Fruit fly (Drosophila melanogaster): Measurements from ENCODE around the gene CG1316.

The CG1316 gene

DNA sequence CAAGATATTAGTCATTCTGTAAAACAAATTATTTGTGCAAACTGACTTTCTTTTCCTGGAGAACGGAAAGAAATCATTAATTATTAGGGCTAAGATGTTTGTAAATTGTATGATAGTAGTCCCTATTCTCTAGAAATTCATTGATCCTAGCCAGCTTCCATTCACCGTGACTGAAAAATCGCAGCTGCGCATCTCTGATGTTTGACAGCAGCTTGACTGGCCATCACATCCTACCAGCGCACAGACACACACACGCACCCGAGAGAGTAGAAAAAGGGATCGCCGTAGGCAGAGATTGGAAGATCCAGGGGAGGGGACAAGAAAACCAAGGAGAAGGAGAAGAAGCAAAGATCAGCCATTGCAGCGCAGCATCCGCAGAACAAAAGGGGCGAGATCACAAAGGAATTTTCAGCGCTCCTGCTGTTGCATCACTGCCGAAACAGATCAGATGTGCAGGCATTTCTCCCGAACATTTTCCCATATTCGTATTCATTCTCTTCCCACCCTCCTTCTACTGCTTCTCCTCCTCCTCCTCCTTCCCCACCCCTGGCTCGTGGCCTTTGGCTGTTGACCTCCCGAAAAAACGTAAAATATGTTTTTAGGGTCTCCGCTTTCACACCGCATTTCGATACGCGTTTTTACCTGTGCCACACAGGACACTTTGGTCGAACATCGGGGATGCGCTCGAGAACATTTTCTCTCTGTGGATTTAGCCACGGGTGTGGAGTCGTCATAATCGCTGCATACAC is 30.6 kb upstream of the CG1316 start (continued):
- TF ChIP-seq salm (tag; optimal IDR thresholded peaks at IDR 0.05) (no peak), Dll (GFP tag; IDR thresholded peaks at IDR 0.05; ENCODE audit: partially characterized antibody) (no peak), CG11695 (GFP tag; IDR thresholded peaks at IDR 0.05) (peak; percentile 49; the same call in 1 of the 3 replicates), sug (tag; optimal IDR thresholded peaks at IDR 0.05) (no peak), Xrp1 (GFP tag; IDR thresholded peaks at IDR 0.05) (no peak), al (GFP tag; IDR thresholded peaks at IDR 0.05) (no peak), nom (GFP tag; optimal IDR thresholded peaks at IDR 0.05) (no peak), Sry-β (GFP tag; optimal IDR thresholded peaks at IDR 0.05) (peak; percentile 82), Optix (GFP tag; IDR thresholded peaks at IDR 0.05) (no peak), CG8089 (GFP tag; optimal IDR thresholded peaks at IDR 0.05) (no peak), pum (GFP tag; optimal IDR thresholded peaks at IDR 0.05) (no peak), CG13424 (tag; optimal IDR thresholded peaks at IDR 0.05) (no peak), CG32772 (GFP tag; IDR thresholded peaks at IDR 0.05) (no peak), dmrt99B (tag; optimal IDR thresholded peaks at IDR 0.05) (no peak), gcm2 (GFP tag; optimal IDR thresholded peaks at IDR 0.05) (no peak), lov (optimal IDR thresholded peaks at IDR 0.05) (no peak), lov (GFP tag; IDR thresholded peaks at IDR 0.05) (no peak), pzg (GFP tag; optimal IDR thresholded peaks at IDR 0.05) (no peak), CkIIα-i1 (GFP tag; IDR thresholded peaks at IDR 0.05) (no peak), sens (GFP tag) (peak; percentile 47), CG4360 (GFP tag; IDR thresholded peaks at IDR 0.05) (peak; percentile 60), CG15696 (tag; optimal IDR thresholded peaks at IDR 0.05) (no peak), dm (GFP tag; optimal IDR thresholded peaks at IDR 0.05) (no peak), stc (GFP tag; IDR thresholded peaks at IDR 0.05) (no peak), dati (GFP tag; IDR thresholded peaks at IDR 0.05) (no peak), az2 (GFP tag; optimal IDR thresholded peaks at IDR 0.05) (no peak), D (optimal IDR thresholded peaks at IDR 0.05) (peak; percentile 98), D (GFP tag; optimal IDR thresholded peaks at IDR 0.05) (no peak), ap (GFP tag; IDR thresholded peaks at IDR 0.05) (no peak), CG2889 (GFP tag; IDR thresholded peaks at IDR 0.05) (no peak), eve (GFP tag; optimal IDR thresholded peaks at IDR 0.05) (no peak), CG17829 (tag; optimal IDR thresholded peaks at IDR 0.05) (no peak), hb (GFP tag; IDR thresholded peaks at IDR 0.05; ENCODE audit: partially characterized antibody) (no peak), CG2678 (tag; optimal IDR thresholded peaks at IDR 0.05) (no peak), chif (GFP tag; optimal IDR thresholded peaks at IDR 0.05) (no peak), CG7987 (GFP tag; optimal IDR thresholded peaks at IDR 0.05) (no peak), CG2199 (GFP tag; IDR thresholded peaks at IDR 0.05) (0 out of 3 replicates have a peak, but pooled peaks have one; percentile 27), grau (tag; optimal IDR thresholded peaks at IDR 0.05) (no peak), CG30020 (tag; optimal IDR thresholded peaks at IDR 0.05) (no peak), Kr (GFP tag; optimal IDR thresholded peaks at IDR 0.05) (peak; percentile 41), Lpt (GFP tag; optimal IDR thresholded peaks at IDR 0.05) (peak; percentile 81), hbn (GFP tag; IDR thresholded peaks at IDR 0.05; ENCODE audit: partially characterized antibody) (no peak), ab (GFP tag; optimal IDR thresholded peaks at IDR 0.05) (no peak), CG11398 (GFP tag; optimal IDR thresholded peaks at IDR 0.05) (no peak), CG2712 (tag; optimal IDR thresholded peaks at IDR 0.05) (no peak), nau (GFP tag; optimal IDR thresholded peaks at IDR 0.05) (no peak), CG33213 (GFP tag; optimal IDR thresholded peaks at IDR 0.05) (no peak), run (tag; optimal IDR thresholded peaks at IDR 0.05) (no peak), fd102C (GFP tag; optimal IDR thresholded peaks at IDR 0.05) (no peak), onecut (GFP tag; IDR thresholded peaks at IDR 0.05) (no peak), ERR (GFP tag; optimal IDR thresholded peaks at IDR 0.05) (no peak)
